Fruit fly (Drosophila melanogaster): ENCODE results near the gene CG10405.
A peak's percentile ranks its signal among the peaks of the same experiment; 100 is the strongest.

CG10405 gene

dm6 chr3R:16482276-16482675 lies 28.0 kb downstream of the CG10405 start, which contains the start of gene Sdhaf3 (continued):
- TF ChIP-seq Pdp1 (GFP tag; optimal IDR thresholded peaks at IDR 0.05), result peak in 1 of 2 experiments; percentile 40
- no peak for TF ChIP-seq abd-A (tag; optimal IDR thresholded peaks at IDR 0.05)
- TF ChIP-seq her (GFP tag; optimal IDR thresholded peaks at IDR 0.05), result no peak
- no peak for TF ChIP-seq pan (optimal IDR thresholded peaks at IDR 0.05)
- TF ChIP-seq pan (GFP tag; optimal IDR thresholded peaks at IDR 0.05 in 1 of 2, IDR thresholded peaks at IDR 0.05 in 1 of 2), result no peak
- peak; percentile 25 for TF ChIP-seq Myb (GFP tag; optimal IDR thresholded peaks at IDR 0.05)
- peak; percentile 15 for TF ChIP-seq CG15514 (GFP tag; optimal IDR thresholded peaks at IDR 0.05)
- no peak for TF ChIP-seq CG17361 (GFP tag; IDR thresholded peaks at IDR 0.05)
- no peak for TF ChIP-seq Dbx (GFP tag; IDR thresholded peaks at IDR 0.05)
- TF ChIP-seq Ets65A (GFP tag), result no peak
- TF ChIP-seq HHEX (GFP tag; optimal IDR thresholded peaks at IDR 0.05), result no peak
- no peak for TF ChIP-seq CG13123 (GFP tag; optimal IDR thresholded peaks at IDR 0.05)
- TF ChIP-seq pum (GFP tag; optimal IDR thresholded peaks at IDR 0.05), result no peak
- no peak for TF ChIP-seq dati (GFP tag; IDR thresholded peaks at IDR 0.05)
- TF ChIP-seq E2f2 (GFP tag; IDR thresholded peaks at IDR 0.05), result peak; percentile 93
- no peak for TF ChIP-seq Opbp (GFP tag; IDR thresholded peaks at IDR 0.05; ENCODE audit: partially characterized antibody)
- TF ChIP-seq slbo (GFP tag; IDR thresholded peaks at IDR 0.05), result no peak
- no peak for TF ChIP-seq sqz (GFP tag; optimal IDR thresholded peaks at IDR 0.05)
- TF ChIP-seq CG13287 (GFP tag; IDR thresholded peaks at IDR 0.05; ENCODE audit: partially characterized antibody), result no peak
- no peak for TF ChIP-seq h (optimal IDR thresholded peaks at IDR 0.05)

dm6 chr3R:16483877-16484417 lies 29.7 kb downstream of the CG10405 start, which contains the start of gene Der-2:
Gene Der-2, minus strand, starts transcription at chr3R:16484223.
- TF ChIP-seq pfk (GFP tag; optimal IDR thresholded peaks at IDR 0.05), result no peak
- TF ChIP-seq tna (GFP tag; IDR thresholded peaks at IDR 0.05; ENCODE audit: partially characterized antibody), result peak; percentile 83
- TF ChIP-seq Tbp (GFP tag; optimal IDR thresholded peaks at IDR 0.05), result no peak
- no peak for TF ChIP-seq kni (GFP tag; optimal IDR thresholded peaks at IDR 0.05)
- TF ChIP-seq usp (GFP tag; optimal IDR thresholded peaks at IDR 0.05), result no peak
- no peak for TF ChIP-seq HLH3B (GFP tag; IDR thresholded peaks at IDR 0.05)
- no peak for TF ChIP-seq CG7928 (GFP tag; optimal IDR thresholded peaks at IDR 0.05)
- TF ChIP-seq row (GFP tag; IDR thresholded peaks at IDR 0.05), result peak; percentile 52; the same call in 2 of the 3 replicates
- TF ChIP-seq caup (GFP tag; optimal IDR thresholded peaks at IDR 0.05; ENCODE audit: severe bottlenecking), result no peak
- peak; percentile 97 for TF ChIP-seq sna (GFP tag; IDR thresholded peaks at IDR 0.05; ENCODE audit: partially characterized antibody)
- TF ChIP-seq Doc3 (GFP tag; IDR thresholded peaks at IDR 0.05; ENCODE audit: partially characterized antibody), result peak; percentile 95
- peak; percentile 30 for TF ChIP-seq CG3995 (GFP tag; optimal IDR thresholded peaks at IDR 0.05)
- TF ChIP-seq hth (optimal IDR thresholded peaks at IDR 0.05), result no peak
- peak; percentile 93 for TF ChIP-seq zen2 (GFP tag; IDR thresholded peaks at IDR 0.05; ENCODE audit: partially characterized antibody)
- peak; percentile 49 for TF ChIP-seq CG4617 (GFP tag; optimal IDR thresholded peaks at IDR 0.05; ENCODE audit: borderline replicate concordance)
- TF ChIP-seq Dip2 (GFP tag; IDR thresholded peaks at IDR 0.05), result no peak
- peak; percentile 64 for TF ChIP-seq nerfin-2 (GFP tag; IDR thresholded peaks at IDR 0.05; ENCODE audit: partially characterized antibody)
- TF ChIP-seq CG7745 (tag; optimal IDR thresholded peaks at IDR 0.05), result no peak
- no peak for TF ChIP-seq croc (GFP tag; conservative IDR thresholded peaks at IDR 0.05)
- TF ChIP-seq eve (GFP tag; optimal IDR thresholded peaks at IDR 0.05), result no peak
- peak; percentile 87 for TF ChIP-seq knrl (GFP tag; IDR thresholded peaks at IDR 0.05; ENCODE audit: partially characterized antibody)
- TF ChIP-seq Med (GFP tag), result peak; percentile 66
- no peak for TF ChIP-seq Ravus (GFP tag; IDR thresholded peaks at IDR 0.05)
- no peak for TF ChIP-seq HLH54F (GFP tag; optimal IDR thresholded peaks at IDR 0.05)
- no peak for TF ChIP-seq CG1647 (GFP tag; optimal IDR thresholded peaks at IDR 0.05)
- peak; percentile 92; the same call in 3 of the 4 replicates for TF ChIP-seq chinmo (GFP tag; IDR thresholded peaks at IDR 0.05; ENCODE audit: partially characterized antibody)
- TF ChIP-seq Dref (GFP tag; IDR thresholded peaks at IDR 0.05), result peak; percentile 75
- TF ChIP-seq CG34224 (GFP tag; IDR thresholded peaks at IDR 0.05; ENCODE audit: partially characterized antibody), result peak; percentile 96
- peak; percentile 87 for TF ChIP-seq mld (GFP tag; IDR thresholded peaks at IDR 0.05; ENCODE audit: partially characterized antibody)
- TF ChIP-seq chm (GFP tag; IDR thresholded peaks at IDR 0.05), result no peak
- peak; percentile 42 for TF ChIP-seq pzg (GFP tag; optimal IDR thresholded peaks at IDR 0.05)
